Fruit fly (Drosophila melanogaster) whole organism, embryonic: ENCODE results near the gene Usp8.

Experiments
- Atf3 ChIP-seq: fragments of 200-800 bp; sonication (Bioruptor generic); optimal IDR thresholded peaks from 3 replicates; lab custom pipeline; 2016; ENCODE audit warnings: missing biosample characterization, missing genetic modification characterization
- BEAF-32 ChIP-seq: fragments of 200-800 bp; sonication (Bioruptor generic); optimal IDR thresholded peaks from 3 replicates; lab custom pipeline; 2017; ENCODE audit warnings: missing biosample characterization, missing genetic modification characterization, mild to moderate bottlenecking, moderate library complexity, missing genetic modification reagents
- CG10431 ChIP-seq: fragments of 200-800 bp; sonication (Bioruptor generic); optimal IDR thresholded peaks from 3 replicates; lab custom pipeline; 2018; ENCODE audit warnings: missing biosample characterization, mild to moderate bottlenecking, missing genetic modification characterization
- CG11695 ChIP-seq: fragments of 200-800 bp; sonication (Bioruptor generic); IDR thresholded peaks from 3 replicates; pipeline ENCODE4 v1.3.6; 2022; ENCODE audit warnings: missing biosample characterization, missing genetic modification characterization
- CG12219 ChIP-seq: fragments of 200-800 bp; sonication (Bioruptor generic); optimal IDR thresholded peaks from 3 replicates; lab custom pipeline; 2018; ENCODE audit warnings: missing biosample characterization, mild to moderate bottlenecking, missing genetic modification characterization
- CG13894 ChIP-seq: fragments of 200-800 bp; sonication (Bioruptor generic); optimal IDR thresholded peaks from 3 replicates; lab custom pipeline; 2018; ENCODE audit warnings: missing biosample characterization, mild to moderate bottlenecking, missing genetic modification characterization, moderate library complexity
- CG16815 ChIP-seq: fragments of 200-800 bp; sonication (Bioruptor generic); optimal IDR thresholded peaks from 3 replicates; lab custom pipeline; 2017; ENCODE audit warnings: missing biosample characterization, mild to moderate bottlenecking, missing genetic modification characterization
- CG18619 ChIP-seq: fragments of 200-800 bp; sonication (Bioruptor generic); optimal IDR thresholded peaks from 3 replicates; lab custom pipeline; 2017; ENCODE audit warnings: missing biosample characterization, mild to moderate bottlenecking, missing genetic modification characterization
- CG2116 ChIP-seq: fragments of 200-800 bp; sonication (Bioruptor generic); optimal IDR thresholded peaks from 3 replicates; lab custom pipeline; 2018; ENCODE audit warnings: missing biosample characterization, mild to moderate bottlenecking, missing genetic modification characterization
- CG2120 ChIP-seq: fragments of 200-800 bp; sonication (Bioruptor generic); optimal IDR thresholded peaks from 3 replicates; lab custom pipeline; 2016; ENCODE audit warnings: missing biosample characterization, missing genetic modification characterization
- CG2129 ChIP-seq: fragments of 200-800 bp; sonication (Bioruptor generic); IDR thresholded peaks from 2 replicates; pipeline ENCODE4 v1.3.6; 2022; ENCODE audit warnings: missing biosample characterization, missing genetic modification characterization; ENCODE audit not compliant: partially characterized antibody
- CG2202 ChIP-seq: fragments of 200-800 bp; sonication (Bioruptor generic); optimal IDR thresholded peaks from 2 replicates; lab custom pipeline; 2018; ENCODE audit warnings: missing biosample characterization, mild to moderate bottlenecking, missing genetic modification characterization
- CG3838 ChIP-seq: fragments of 200-800 bp; sonication (Bioruptor generic); optimal IDR thresholded peaks from 3 replicates; lab custom pipeline; 2016; ENCODE audit warnings: missing biosample characterization, missing genetic modification characterization
- CG4707 ChIP-seq: fragments of 200-800 bp; sonication (Bioruptor generic); optimal IDR thresholded peaks from 2 replicates; lab custom pipeline; 2018; ENCODE audit warnings: missing biosample characterization, mild to moderate bottlenecking, missing genetic modification characterization, moderate library complexity
- CG4730 ChIP-seq: fragments of 200-800 bp; sonication (Bioruptor generic); IDR thresholded peaks from 2 replicates; pipeline ENCODE4 v1.3.6; 2022; ENCODE audit warnings: missing biosample characterization, missing genetic modification characterization
- CG6683 ChIP-seq: fragments of 200-800 bp; sonication (Bioruptor generic); optimal IDR thresholded peaks from 2 replicates; lab custom pipeline; 2017; ENCODE audit warnings: missing biosample characterization, mild to moderate bottlenecking, missing genetic modification characterization, missing genetic modification reagents
- CG8388 ChIP-seq: fragments of 200-800 bp; sonication (Bioruptor generic); optimal IDR thresholded peaks from 2 replicates; lab custom pipeline; 2019; ENCODE audit warnings: missing biosample characterization, mild to moderate bottlenecking, missing genetic modification characterization, moderate library complexity
- CG9817 ChIP-seq: fragments of 200-800 bp; sonication (Bioruptor generic); optimal IDR thresholded peaks from 2 replicates; lab custom pipeline; 2018; ENCODE audit warnings: missing biosample characterization, mild to moderate bottlenecking, missing genetic modification characterization, moderate library complexity
- Dfd ChIP-seq, 2 experiments: fragments of >200 bp; optimal IDR thresholded peaks; 2 replicates each; lab custom pipeline; 2017; ENCODE audit warnings: missing biosample characterization in 2 of 2, missing genetic modification characterization in 2 of 2
- Fer2 ChIP-seq: fragments of 200-800 bp; sonication (Bioruptor generic); optimal IDR thresholded peaks from 2 replicates; lab custom pipeline; 2018; ENCODE audit warnings: missing biosample characterization, mild to moderate bottlenecking, missing genetic modification characterization, moderate library complexity
- GATAe ChIP-seq: fragments of 200-800 bp; sonication (Bioruptor generic); conservative IDR thresholded peaks from 2 replicates; pipeline ENCODE4 v1.3.6; 2022; ENCODE audit warnings: missing biosample characterization, missing genetic modification characterization
- H2.0 ChIP-seq: fragments of 200-800 bp; sonication (Bioruptor generic); IDR thresholded peaks from 2 replicates; pipeline ENCODE4 v1.3.6; 2022; ENCODE audit warnings: missing biosample characterization, missing genetic modification characterization
- MESR4 ChIP-seq: fragments of 200-800 bp; sonication (Bioruptor generic); optimal IDR thresholded peaks from 2 replicates; lab custom pipeline; 2018; ENCODE audit warnings: missing biosample characterization, mild to moderate bottlenecking, missing genetic modification characterization, moderate library complexity
- PHDP ChIP-seq: fragments of 200-800 bp; sonication (Bioruptor generic); optimal IDR thresholded peaks from 3 replicates; lab custom pipeline; 2018; ENCODE audit warnings: missing biosample characterization, mild to moderate bottlenecking, missing genetic modification characterization, moderate library complexity
- Poxn ChIP-seq: fragments of 200-800 bp; sonication (Bioruptor generic); IDR thresholded peaks from 2 replicates; pipeline ENCODE4 v1.3.6; 2022; ENCODE audit warnings: missing biosample characterization, missing genetic modification characterization
- Sin3A ChIP-seq: fragments of >200 bp; optimal IDR thresholded peaks from 2 replicates; lab custom pipeline; 2018
- Six4 ChIP-seq: fragments of 200-800 bp; sonication (Bioruptor generic); optimal IDR thresholded peaks from 2 replicates; lab custom pipeline; 2016; ENCODE audit warnings: missing biosample characterization, missing genetic modification characterization
- Sry-δ ChIP-seq: fragments of 200-800 bp; sonication (Bioruptor generic); optimal IDR thresholded peaks from 2 replicates; lab custom pipeline; 2016; ENCODE audit warnings: missing biosample characterization, missing genetic modification characterization
- ase ChIP-seq: fragments of 200-800 bp; sonication (Bioruptor generic); IDR thresholded peaks from 3 replicates; pipeline ENCODE4 v1.3.6; 2022; ENCODE audit warnings: missing biosample characterization, missing genetic modification characterization
- bbx ChIP-seq: fragments of 200-800 bp; sonication (Bioruptor generic); IDR thresholded peaks from 2 replicates; pipeline ENCODE4 v1.3.6; 2022; ENCODE audit warnings: missing biosample characterization, missing genetic modification characterization; ENCODE audit not compliant: partially characterized antibody
- bigmax ChIP-seq: fragments of 200-800 bp; sonication (Bioruptor generic); optimal IDR thresholded peaks from 2 replicates; lab custom pipeline; 2018; ENCODE audit warnings: missing biosample characterization, mild to moderate bottlenecking, missing genetic modification characterization
- ci ChIP-seq: fragments of 200-800 bp; sonication (Bioruptor generic); IDR thresholded peaks from 3 replicates; pipeline ENCODE4 v1.3.6; 2022; ENCODE audit warnings: missing biosample characterization, missing genetic modification characterization
- cwo ChIP-seq: fragments of 200-800 bp; sonication (Bioruptor generic); optimal IDR thresholded peaks from 3 replicates; lab custom pipeline; 2017; ENCODE audit warnings: missing biosample characterization, missing genetic modification characterization, mild to moderate bottlenecking, moderate library complexity, missing genetic modification reagents
- ems ChIP-seq: fragments of 200-800 bp; sonication (Bioruptor generic); optimal IDR thresholded peaks from 3 replicates; lab custom pipeline; 2016; ENCODE audit warnings: missing biosample characterization, missing genetic modification characterization
- fd64A ChIP-seq: fragments of 200-800 bp; sonication (Bioruptor generic); optimal IDR thresholded peaks from 3 replicates; lab custom pipeline; 2018; ENCODE audit warnings: missing biosample characterization, mild to moderate bottlenecking, missing genetic modification characterization
- gt ChIP-seq: fragments of 200-800 bp; sonication (Bioruptor generic); IDR thresholded peaks from 2 replicates; pipeline ENCODE4 v1.3.6; 2022; ENCODE audit warnings: missing biosample characterization, missing genetic modification characterization
- hb ChIP-seq: fragments of 200-800 bp; sonication (Bioruptor generic); IDR thresholded peaks from 3 replicates; pipeline ENCODE4 v1.3.6; 2022; ENCODE audit warnings: missing biosample characterization, missing genetic modification characterization; ENCODE audit not compliant: partially characterized antibody
- hbn ChIP-seq: fragments of 200-800 bp; sonication (Bioruptor generic); IDR thresholded peaks from 2 replicates; pipeline ENCODE4 v1.3.6; 2022; ENCODE audit warnings: missing biosample characterization, missing genetic modification characterization; ENCODE audit not compliant: partially characterized antibody
- kah ChIP-seq: fragments of 200-800 bp; sonication (Bioruptor generic); optimal IDR thresholded peaks from 2 replicates; lab custom pipeline; 2018; ENCODE audit warnings: missing biosample characterization, mild to moderate bottlenecking, missing genetic modification characterization
- lbe ChIP-seq: fragments of 200-800 bp; sonication (Bioruptor generic); optimal IDR thresholded peaks from 2 replicates; lab custom pipeline; 2016; ENCODE audit warnings: missing biosample characterization, mild to moderate bottlenecking, missing genetic modification characterization
- lmd ChIP-seq: fragments of 200-800 bp; sonication (Bioruptor generic); IDR thresholded peaks from 2 replicates; pipeline ENCODE4 v1.3.6; 2022; ENCODE audit warnings: missing biosample characterization, missing genetic modification characterization
- mam ChIP-seq: fragments of 200-800 bp; sonication (Bioruptor generic); optimal IDR thresholded peaks from 3 replicates; lab custom pipeline; 2016; ENCODE audit warnings: missing biosample characterization, missing genetic modification characterization
- otp ChIP-seq: fragments of 200-800 bp; sonication (Bioruptor generic); IDR thresholded peaks from 3 replicates; pipeline ENCODE4, ENCODE4 v1.3.6; 2022; ENCODE audit warnings: missing biosample characterization, missing genetic modification characterization
- pros ChIP-seq: fragments of 200-800 bp; sonication (Bioruptor generic); optimal IDR thresholded peaks from 3 replicates; lab custom pipeline; 2019; ENCODE audit warnings: missing biosample characterization, mild to moderate bottlenecking, missing genetic modification characterization, moderate library complexity
- rib ChIP-seq: fragments of 200-800 bp; sonication (Bioruptor generic); IDR thresholded peaks from 2 replicates; pipeline ENCODE4 v1.3.6; 2022; ENCODE audit warnings: missing biosample characterization, missing genetic modification characterization
- sd ChIP-seq: fragments of 200-800 bp; sonication (Bioruptor generic); optimal IDR thresholded peaks from 3 replicates; lab custom pipeline; 2018; ENCODE audit warnings: missing biosample characterization, mild to moderate bottlenecking, missing genetic modification characterization, moderate library complexity
- seq ChIP-seq: fragments of 200-800 bp; sonication (Bioruptor generic); IDR thresholded peaks from 2 replicates; pipeline ENCODE4 v1.3.6; 2022; ENCODE audit warnings: missing biosample characterization, missing genetic modification characterization
- shn ChIP-seq: fragments of 200-800 bp; sonication (Bioruptor generic); optimal IDR thresholded peaks from 3 replicates; lab custom pipeline; 2016; ENCODE audit warnings: missing biosample characterization, missing genetic modification characterization
- ssp ChIP-seq: fragments of 200-800 bp; sonication (Bioruptor generic); IDR thresholded peaks from 2 replicates; pipeline ENCODE4 v1.3.6; 2022; ENCODE audit warnings: missing biosample characterization, missing genetic modification characterization
- toy ChIP-seq: fragments of 200-800 bp; sonication (Bioruptor generic); IDR thresholded peaks from 2 replicates; pipeline ENCODE4 v1.3.6; 2022; ENCODE audit warnings: missing biosample characterization, missing genetic modification characterization
- trh ChIP-seq: fragments of 200-800 bp; sonication (Bioruptor generic); optimal IDR thresholded peaks from 2 replicates; lab custom pipeline; 2016; ENCODE audit warnings: missing biosample characterization, missing genetic modification characterization

The Usp8 gene

dm6 chr3R:21097631-21098117 is 36.4 kb upstream of the Usp8 start, which contains the start of gene RhoGAP93B (continued):
- TF ChIP-seq rib (GFP tag; lab: Robert Waterston, UW): peak; percentile 88
- TF ChIP-seq BEAF-32 (GFP tag; lab: Kevin White, UChicago): peak; percentile 100
- peak; percentile 58 for TF ChIP-seq CG18619
- no peak for TF ChIP-seq sd (tag; lab: Kevin White, UChicago)
- peak; percentile 78 for TF ChIP-seq H2.0
- peak; percentile 90 for TF ChIP-seq CG2116 (GFP tag; lab: Kevin White, UChicago)
- TF ChIP-seq Sry-δ (GFP tag; lab: Kevin White, UChicago): peak; percentile 100
- TF ChIP-seq seq (GFP tag; lab: Robert Waterston, UW): peak; percentile 79
- TF ChIP-seq lbe (GFP tag; lab: Kevin White, UChicago): peak; percentile 74
- peak; percentile 90 for TF ChIP-seq otp
- TF ChIP-seq bigmax (GFP tag; lab: Kevin White, UChicago): no peak
- peak; percentile 83 for TF ChIP-seq CG11695 (GFP tag; lab: Robert Waterston, UW)
- peak; percentile 87 for TF ChIP-seq lmd (GFP tag; lab: Robert Waterston, UW)
- TF ChIP-seq Dfd (GFP tag; optimal IDR thresholded peaks at IDR 0.05; lab: Kevin White, UChicago): no peak
- TF ChIP-seq shn (GFP tag; lab: Kevin White, UChicago): peak; percentile 93
- peak; percentile 90 for TF ChIP-seq ssp (GFP tag; lab: Robert Waterston, UW)
- TF ChIP-seq CG9817 (tag; lab: Kevin White, UChicago): peak; percentile 77
- peak; percentile 79 for TF ChIP-seq trh (GFP tag; lab: Kevin White, UChicago)
- peak; percentile 88 for TF ChIP-seq ci
- TF ChIP-seq PHDP: peak; percentile 84
- TF ChIP-seq Fer2: peak; percentile 82
- peak; percentile 70 for TF ChIP-seq CG8388
- TF ChIP-seq bbx (GFP tag; lab: Robert Waterston, UW): peak; percentile 100
- TF ChIP-seq CG12219 (GFP tag; lab: Kevin White, UChicago): peak; percentile 8
- peak; percentile 73; the same call in 1 of the 2 replicates for TF ChIP-seq GATAe (GFP tag; lab: Robert Waterston, UW)
- TF ChIP-seq kah (GFP tag; lab: Kevin White, UChicago): peak; percentile 12
- peak; percentile 48 for TF ChIP-seq CG6683
- TF ChIP-seq hbn (GFP tag; lab: Robert Waterston, UW): peak; percentile 100
- peak; percentile 86 for TF ChIP-seq ems
- no peak for TF ChIP-seq CG4707 (GFP tag; lab: Kevin White, UChicago)
- TF ChIP-seq CG2120 (GFP tag; lab: Kevin White, UChicago): peak; percentile 95
- peak; percentile 22 for TF ChIP-seq fd64A (GFP tag; lab: Kevin White, UChicago)
- TF ChIP-seq cwo (GFP tag; lab: Kevin White, UChicago): peak; percentile 71
- TF ChIP-seq mam (GFP tag; lab: Kevin White, UChicago): peak; percentile 91
- peak; percentile 80 for TF ChIP-seq gt (GFP tag; lab: Robert Waterston, UW)
- TF ChIP-seq hb (GFP tag; lab: Robert Waterston, UW): peak; percentile 100
- peak; percentile 79 for TF ChIP-seq CG3838 (GFP tag; lab: Kevin White, UChicago)
- TF ChIP-seq CG13894 (tag; lab: Kevin White, UChicago): no peak
- peak; percentile 100 for TF ChIP-seq CG2129 (GFP tag; lab: Robert Waterston, UW)
- TF ChIP-seq CG4730: peak; percentile 81
- peak; percentile 90 for TF ChIP-seq ase (GFP tag; lab: Robert Waterston, UW)
- TF ChIP-seq pros (GFP tag; lab: Kevin White, UChicago): no peak
- no peak; the same call in 1 of the 2 replicates for TF ChIP-seq Poxn (GFP tag; lab: Robert Waterston, UW)
- peak; percentile 99 for TF ChIP-seq Sin3A
- TF ChIP-seq CG2202 (tag; lab: Kevin White, UChicago): peak; percentile 65
- no peak for TF ChIP-seq CG10431 (GFP tag; lab: Kevin White, UChicago)
- peak; percentile 69 for TF ChIP-seq MESR4 (GFP tag; lab: Kevin White, UChicago)
- peak; percentile 60 for TF ChIP-seq Six4 (GFP tag; lab: Kevin White, UChicago)
- TF ChIP-seq CG16815 (GFP tag; lab: Kevin White, UChicago): peak; percentile 71
- TF ChIP-seq Atf3 (GFP tag; lab: Kevin White, UChicago): peak; percentile 86
- peak; percentile 68; the same call in 1 of the 2 replicates for TF ChIP-seq toy (GFP tag; lab: Robert Waterston, UW)
